Worm (Caenorhabditis elegans): ENCODE measurements around the gene K01B6.4.

Gene K01B6.4

ce11 chrIII:9256961-9257360, 40.3 kb downstream of the K01B6.4 start, which contains the start of gene M01A8.1:
M01A8.1 (plus strand) TSS chrIII:9257261.
- TF ChIP-seq ces-1 (GFP tag; optimal IDR thresholded peaks at IDR 0.05) (no peak), mxl-3 (GFP tag; optimal IDR thresholded peaks at IDR 0.05) (no peak)

DNA sequence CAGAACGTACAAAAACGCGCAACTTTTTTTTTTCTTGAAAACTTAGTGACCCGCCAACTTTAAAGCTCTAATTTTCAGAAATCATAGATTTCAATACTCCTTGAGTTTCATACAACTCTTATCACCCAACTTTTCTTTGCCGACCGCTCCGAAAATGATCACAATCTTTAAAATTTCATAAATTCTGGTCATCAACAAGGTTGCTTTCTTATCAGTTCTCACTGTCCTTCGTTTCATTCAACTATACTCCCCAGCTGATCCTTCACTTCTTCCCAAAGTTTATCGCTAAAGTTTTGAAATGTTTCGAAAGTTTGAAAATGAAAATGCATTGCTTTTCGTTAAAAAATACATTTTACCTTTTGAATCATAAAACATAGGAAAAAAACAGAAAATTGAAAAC, 41.4 kb downstream of the K01B6.4 start:
- peak; percentile 28 for TF ChIP-seq hlh-30 (tag; optimal IDR thresholded peaks at IDR 0.05; ENCODE audit: insufficient read depth)
- no peak for TF ChIP-seq egl-43 (GFP tag; IDR thresholded peaks at IDR 0.05)
- TF ChIP-seq dmd-6 (GFP tag; IDR thresholded peaks at IDR 0.05) = peak; percentile 68
- TF ChIP-seq mxl-2 (GFP tag; conservative IDR thresholded peaks at IDR 0.05) = no peak
- TF ChIP-seq nhr-77 (tag; optimal IDR thresholded peaks at IDR 0.05) = peak; percentile 3
- TF ChIP-seq Y105C5A.15 (GFP tag; IDR thresholded peaks at IDR 0.05) = no peak
- TF ChIP-seq spr-1 (tag; optimal IDR thresholded peaks at IDR 0.05) = no peak
- no peak for TF ChIP-seq daf-16 (GFP tag; optimal IDR thresholded peaks at IDR 0.05)
- peak; percentile 85 for TF ChIP-seq daf-16 (tag; optimal IDR thresholded peaks at IDR 0.05)
- TF ChIP-seq nhr-28 (tag; optimal IDR thresholded peaks at IDR 0.05) = peak; percentile 62
- peak; percentile 88 for TF ChIP-seq pqm-1 (tag; optimal IDR thresholded peaks at IDR 0.05)
- TF ChIP-seq hlh-11 (tag; optimal IDR thresholded peaks at IDR 0.05) = peak; percentile 63
- TF ChIP-seq dve-1 (tag; optimal IDR thresholded peaks at IDR 0.05; ENCODE audit: insufficient read depth) = peak; percentile 58

ce11 chrIII:9254988-9255387, 42.3 kb downstream of the K01B6.4 start:
- peak; percentile 70 for TF ChIP-seq hlh-11 (tag; optimal IDR thresholded peaks at IDR 0.05)
- no peak for TF ChIP-seq T20F7.1 (GFP tag; optimal IDR thresholded peaks at IDR 0.05)
- TF ChIP-seq snpc-1.2 (GFP tag; IDR thresholded peaks at IDR 0.05) = no peak
- TF ChIP-seq unc-62 (GFP tag; optimal IDR thresholded peaks at IDR 0.05 in 1 of 2) = peak in 1 of 2 experiments; percentile 23
- no peak for TF ChIP-seq unc-62 (tag; optimal IDR thresholded peaks at IDR 0.05)
- peak; percentile 79 for TF ChIP-seq nhr-28 (tag; optimal IDR thresholded peaks at IDR 0.05)
- no peak for TF ChIP-seq daf-16 (GFP tag; optimal IDR thresholded peaks at IDR 0.05)
- TF ChIP-seq daf-16 (tag; optimal IDR thresholded peaks at IDR 0.05) = peak; percentile 63
- TF ChIP-seq nhr-77 (tag; optimal IDR thresholded peaks at IDR 0.05) = peak; percentile 29
- peak in 1 of 2 experiments; percentile 26 for TF ChIP-seq hif-1 (tag; optimal IDR thresholded peaks at IDR 0.05)
- TF ChIP-seq vab-7 (GFP tag; IDR thresholded peaks at IDR 0.05) = no peak
- peak; percentile 61 for TF ChIP-seq pqm-1 (tag; optimal IDR thresholded peaks at IDR 0.05)
- no peak for TF ChIP-seq lin-29 (GFP tag; IDR thresholded peaks at IDR 0.05)
- peak; percentile 20 for TF ChIP-seq nhr-102 (tag; optimal IDR thresholded peaks at IDR 0.05)
- peak; percentile 51 for TF ChIP-seq hlh-30 (tag; optimal IDR thresholded peaks at IDR 0.05; ENCODE audit: insufficient read depth)
- TF ChIP-seq ceh-82 (tag; optimal IDR thresholded peaks at IDR 0.05) = no peak
- TF ChIP-seq dve-1 (tag; optimal IDR thresholded peaks at IDR 0.05; ENCODE audit: insufficient read depth) = peak; percentile 11

ce11 chrIII:9250729-9251128, 46.5 kb downstream of the K01B6.4 start, which contains the start of gene T02C1.2:
T02C1.2 (plus strand) TSS chrIII:9251029.
- TF ChIP-seq nhr-76 (tag; optimal IDR thresholded peaks at IDR 0.05) = no peak
- no peak for TF ChIP-seq ZK546.5 (tag; optimal IDR thresholded peaks at IDR 0.05)
- TF ChIP-seq fkh-10 (GFP tag; optimal IDR thresholded peaks at IDR 0.05) = no peak

DNA sequence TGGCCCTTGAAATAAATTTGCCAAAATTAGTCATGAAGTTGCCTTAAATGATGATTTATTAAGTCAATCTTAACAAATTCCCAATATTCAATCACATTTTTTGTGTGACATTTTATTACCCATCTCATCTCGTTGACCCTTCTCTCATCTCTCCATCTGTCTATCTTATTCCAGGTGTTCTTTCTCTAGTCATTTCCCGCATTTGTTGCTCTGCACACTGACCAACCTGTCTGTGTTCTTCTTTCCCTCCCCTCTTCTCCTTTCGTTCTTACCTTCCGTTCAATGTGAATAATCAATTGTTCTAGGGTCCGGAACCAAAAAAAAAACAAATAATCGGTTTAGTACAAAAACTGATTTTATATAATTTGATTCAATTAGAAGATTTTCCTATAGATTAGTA, 50.0 kb downstream of the K01B6.4 start, which contains the start of gene T02C1.1:
TSS of gene T02C1.1 (plus strand) at position 305 of the 400 bp plus-strand sequence.
- TF ChIP-seq ZK546.5 (tag; optimal IDR thresholded peaks at IDR 0.05) = no peak
